Worm (Caenorhabditis elegans) whole organism, L3 larva: ENCODE results near the gene srx-116.

Source experiments
- R02D3.7 ChIP-seq: fragments of 150-350 bp; optimal IDR thresholded peaks from 2 replicates; lab custom pipeline; 2014; ENCODE audit warnings: missing biosample characterization, missing genetic modification characterization
- ZK546.5 ChIP-seq: sonication (generic microtip); optimal IDR thresholded peaks from 2 replicates; lab custom pipeline; 2017; ENCODE audit warnings: missing biosample characterization, missing genetic modification characterization
- ceh-28 ChIP-seq: fragments of 150-350 bp; optimal IDR thresholded peaks from 2 replicates; lab custom pipeline; 2014; ENCODE audit warnings: missing biosample characterization, missing genetic modification reagents, missing genetic modification characterization
- ceh-82 ChIP-seq: fragments of 150-350 bp; optimal IDR thresholded peaks from 2 replicates; lab custom pipeline; 2014; ENCODE audit warnings: missing biosample characterization, missing genetic modification characterization
- ceh-9 ChIP-seq: sonication (generic microtip); optimal IDR thresholded peaks from 2 replicates; lab custom pipeline; 2018; ENCODE audit warnings: missing biosample characterization, missing genetic modification characterization
- egl-27 ChIP-seq: sonication (generic microtip); optimal IDR thresholded peaks from 4 replicates; lab custom pipeline; 2017; ENCODE audit warnings: missing biosample characterization, missing genetic modification reagents, missing genetic modification characterization
- egl-5 ChIP-seq: fragments of 150-350 bp; optimal IDR thresholded peaks from 2 replicates; lab custom pipeline; 2017; ENCODE audit warnings: missing biosample characterization, missing genetic modification reagents, missing genetic modification characterization, inconsistent platforms
- elt-2 ChIP-seq: sonication (generic microtip); optimal IDR thresholded peaks from 2 replicates; lab custom pipeline; 2016; ENCODE audit warnings: missing genetic modification reagents, mild to moderate bottlenecking, missing genetic modification characterization, missing compliant biosample characterization
- eor-1 ChIP-seq, 2 experiments: fragments of 150-350 bp; optimal IDR thresholded peaks; 2 replicates each; lab custom pipeline; 2014 to 2018; ENCODE audit warnings: missing biosample characterization in 2 of 2, missing genetic modification characterization in 2 of 2
- fkh-10 ChIP-seq: sonication (generic microtip); optimal IDR thresholded peaks from 2 replicates; lab custom pipeline; 2017; ENCODE audit warnings: missing biosample characterization, missing genetic modification reagents, missing genetic modification characterization
- fos-1 ChIP-seq: fragments of 150-350 bp; optimal IDR thresholded peaks from 2 replicates; lab custom pipeline; 2014; ENCODE audit warnings: missing biosample characterization, missing genetic modification characterization
- hmg-11 ChIP-seq: sonication (generic microtip); optimal IDR thresholded peaks from 2 replicates; lab custom pipeline; 2016; ENCODE audit warnings: missing genetic modification characterization, missing compliant biosample characterization
- jun-1 ChIP-seq: fragments of 150-350 bp; optimal IDR thresholded peaks from 2 replicates; lab custom pipeline; 2014; ENCODE audit warnings: missing biosample characterization, missing genetic modification reagents, missing genetic modification characterization
- lin-15B ChIP-seq: fragments of 150-350 bp; optimal IDR thresholded peaks from 2 replicates; lab custom pipeline; 2014; ENCODE audit warnings: missing biosample characterization, missing genetic modification characterization
- lin-39 ChIP-seq: fragments of 150-350 bp; optimal IDR thresholded peaks from 2 replicates; lab custom pipeline; 2018; ENCODE audit warnings: missing biosample characterization, missing genetic modification reagents, missing genetic modification characterization
- lsy-12 ChIP-seq: sonication (generic microtip); optimal IDR thresholded peaks from 2 replicates; lab custom pipeline; 2016; ENCODE audit warnings: mild to moderate bottlenecking, missing genetic modification characterization, missing compliant biosample characterization
- mml-1 ChIP-seq: fragments of 150-350 bp; sonication (generic microtip); optimal IDR thresholded peaks from 3 replicates; lab custom pipeline; 2014; ENCODE audit warnings: missing biosample characterization, missing genetic modification characterization
- nfya-1 ChIP-seq: sonication (generic microtip); optimal IDR thresholded peaks from 2 replicates; lab custom pipeline; 2017; ENCODE audit warnings: missing genetic modification characterization, mild to moderate bottlenecking, missing compliant biosample characterization, antibody characterized with exemption, moderate library complexity; ENCODE audit not compliant: insufficient read depth
- nhr-11 ChIP-seq: fragments of 150-350 bp; optimal IDR thresholded peaks from 2 replicates; lab custom pipeline; 2014; ENCODE audit warnings: missing biosample characterization, missing genetic modification characterization
- nhr-12 ChIP-seq: fragments of 150-350 bp; optimal IDR thresholded peaks from 2 replicates; lab custom pipeline; 2014; ENCODE audit warnings: missing biosample characterization, missing genetic modification characterization
- nhr-23 ChIP-seq: fragments of 150-350 bp; optimal IDR thresholded peaks from 2 replicates; lab custom pipeline; 2014; ENCODE audit warnings: missing biosample characterization, missing genetic modification reagents, missing genetic modification characterization
- nhr-237 ChIP-seq: fragments of 150-350 bp; optimal IDR thresholded peaks from 2 replicates; lab custom pipeline; 2014; ENCODE audit warnings: missing biosample characterization, missing genetic modification characterization
- nhr-25 ChIP-seq: sonication (generic microtip); optimal IDR thresholded peaks from 2 replicates; lab custom pipeline; 2017; ENCODE audit warnings: missing biosample characterization, missing genetic modification characterization
- nhr-43 ChIP-seq: sonication (generic microtip); optimal IDR thresholded peaks from 2 replicates; lab custom pipeline; 2016; ENCODE audit warnings: mild to moderate bottlenecking, missing genetic modification characterization, missing compliant biosample characterization; ENCODE audit not compliant: poor library complexity, severe bottlenecking
- nhr-76 ChIP-seq: fragments of 150-350 bp; sonication (generic microtip); optimal IDR thresholded peaks from 5 replicates; lab custom pipeline; 2014; ENCODE audit warnings: missing biosample characterization, missing genetic modification characterization
- pha-4 ChIP-seq: fragments of 150-350 bp; optimal IDR thresholded peaks from 2 replicates; lab custom pipeline; 2014; ENCODE audit warnings: missing biosample characterization, missing genetic modification reagents, missing genetic modification characterization
- sea-2 ChIP-seq: fragments of 150-350 bp; sonication (generic microtip); optimal IDR thresholded peaks from 4 replicates; lab custom pipeline; 2014; ENCODE audit warnings: missing biosample characterization, missing genetic modification reagents, missing genetic modification characterization
- snpc-4 ChIP-seq: fragments of 150-350 bp; optimal IDR thresholded peaks from 2 replicates; lab custom pipeline; 2014; ENCODE audit warnings: missing biosample characterization, missing genetic modification characterization
- tbx-2 ChIP-seq: sonication (generic microtip); optimal IDR thresholded peaks from 2 replicates; lab custom pipeline; 2016; ENCODE audit warnings: mild to moderate bottlenecking, missing genetic modification characterization, missing compliant biosample characterization
- unc-62 ChIP-seq: fragments of 150-350 bp; sonication (generic microtip); optimal IDR thresholded peaks from 4 replicates; lab custom pipeline; 2014; ENCODE audit warnings: missing biosample characterization, missing genetic modification reagents, missing genetic modification characterization
- zag-1 ChIP-seq: fragments of 150-350 bp; optimal IDR thresholded peaks from 2 replicates; lab custom pipeline; 2014; ENCODE audit warnings: missing biosample characterization, missing genetic modification characterization
- ztf-11 ChIP-seq: fragments of 150-350 bp; optimal IDR thresholded peaks from 2 replicates; lab custom pipeline; 2014; ENCODE audit warnings: missing biosample characterization, missing genetic modification characterization

Gene srx-116

DNA sequence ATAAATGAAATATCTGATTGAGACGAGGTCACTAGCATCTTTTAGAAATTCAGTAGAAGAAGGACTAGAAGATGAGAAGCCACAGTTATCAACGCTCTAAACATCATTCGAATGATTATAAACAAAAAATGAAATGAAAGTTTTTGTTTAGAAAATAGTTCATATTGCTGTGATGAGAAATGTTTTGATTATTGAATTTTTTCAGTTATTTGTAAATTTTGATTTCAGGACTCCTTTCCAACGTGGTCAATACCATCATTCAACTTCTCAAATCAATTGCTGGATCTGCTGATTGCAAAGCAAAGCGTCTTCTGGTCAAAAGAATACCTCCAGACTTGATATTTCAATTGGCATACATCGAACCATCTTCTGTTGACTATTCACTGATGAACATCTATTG, 12.6 kb upstream of the srx-116 start, which contains the start of gene W05B10.6:
W05B10.6 (minus strand) TSS at position 101 of the 400 bp plus-strand sequence.
- TF ChIP-seq nfya-1 (tag; lab: Kevin White, UChicago): no peak
- TF ChIP-seq mml-1 (tag; lab: Kevin White, UChicago): no peak
- no peak for TF ChIP-seq snpc-4 (tag; lab: Kevin White, UChicago)
- no peak for TF ChIP-seq jun-1 (tag; lab: Kevin White, UChicago)
- TF ChIP-seq lin-15B: no peak
- TF ChIP-seq fos-1 (tag; lab: Kevin White, UChicago): no peak
- no peak for TF ChIP-seq ZK546.5 (tag; lab: Kevin White, UChicago)

DNA sequence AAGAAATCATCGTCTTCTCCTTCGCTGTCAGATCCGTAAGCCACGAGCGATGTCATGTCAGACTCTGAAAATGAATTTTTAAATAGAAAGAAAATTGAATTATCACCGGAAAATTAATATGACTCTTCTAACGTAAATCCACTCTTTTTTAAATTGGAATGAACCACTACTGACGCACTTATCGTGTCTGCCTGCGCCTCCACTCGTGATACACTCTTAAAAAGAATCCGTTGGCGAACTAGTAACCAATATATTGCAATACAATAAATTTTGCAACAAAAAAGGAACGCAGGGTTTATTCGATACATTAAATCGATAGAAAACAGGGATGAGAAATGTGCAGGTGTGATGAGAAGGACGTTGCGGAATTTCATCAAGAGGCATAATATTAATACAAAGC, 11.3 kb upstream of the srx-116 start, which contains the start of gene ccch-3:
ccch-3 (minus strand) TSS at position 262 of the 400 bp plus-strand sequence.
- peak; percentile 46 for TF ChIP-seq pha-4 (tag; lab: Kevin White, UChicago)
- peak; percentile 55 for TF ChIP-seq nhr-25 (tag; lab: Kevin White, UChicago)
- peak; percentile 27 for TF ChIP-seq tbx-2 (tag; lab: Kevin White, UChicago)
- TF ChIP-seq nhr-237 (tag; lab: Kevin White, UChicago): no peak
- TF ChIP-seq nhr-11 (tag; lab: Kevin White, UChicago): no peak
- peak; percentile 62 for TF ChIP-seq hmg-11 (tag; lab: Kevin White, UChicago)
- TF ChIP-seq lin-39 (tag; lab: Kevin White, UChicago): no peak
- peak; percentile 68 for TF ChIP-seq snpc-4 (tag; lab: Kevin White, UChicago)
- peak; percentile 23 for TF ChIP-seq elt-2 (tag; lab: Kevin White, UChicago)
- peak; percentile 4 for TF ChIP-seq lsy-12 (tag; lab: Kevin White, UChicago)
- no peak for TF ChIP-seq ZK546.5 (tag; lab: Kevin White, UChicago)
- peak; percentile 27 for TF ChIP-seq nhr-43 (tag; lab: Kevin White, UChicago)
- TF ChIP-seq lin-15B: peak; percentile 49
- no peak for TF ChIP-seq ztf-11
- TF ChIP-seq nfya-1 (tag; lab: Kevin White, UChicago): peak; percentile 55
- TF ChIP-seq fos-1 (tag; lab: Kevin White, UChicago): no peak
- no peak for TF ChIP-seq unc-62 (GFP tag; lab: Kevin White, UChicago)
- TF ChIP-seq nhr-76 (tag; lab: Kevin White, UChicago): no peak
- no peak for TF ChIP-seq ceh-28 (tag; lab: Kevin White, UChicago)
- TF ChIP-seq jun-1 (tag; lab: Kevin White, UChicago): no peak
- TF ChIP-seq nhr-23 (tag; lab: Kevin White, UChicago): peak; percentile 84
- TF ChIP-seq R02D3.7 (tag; lab: Kevin White, UChicago): peak; percentile 34

DNA sequence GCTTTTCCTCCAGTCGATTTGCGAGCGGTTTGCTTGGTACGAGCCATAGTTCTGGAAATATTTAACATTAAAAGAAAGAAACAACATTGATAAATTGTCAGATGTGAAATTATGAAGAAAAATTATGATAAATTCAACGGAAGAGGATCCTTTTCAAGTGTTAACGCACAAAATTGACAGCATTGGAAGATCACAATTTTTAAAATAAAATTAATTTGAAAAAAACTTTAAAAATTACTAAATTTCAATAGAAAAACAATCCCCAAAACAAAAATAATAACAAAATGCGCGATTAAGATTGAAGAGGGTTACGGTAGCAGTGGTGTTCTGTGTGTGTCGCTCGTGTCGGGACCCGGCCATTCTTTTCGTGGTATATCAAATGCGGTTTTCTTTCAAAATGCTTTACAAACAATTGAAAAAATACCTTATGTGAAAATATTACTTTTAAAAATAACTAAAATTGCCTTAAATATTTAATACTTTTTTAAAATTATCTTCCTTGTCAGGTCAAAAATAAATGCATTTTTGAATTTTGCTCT, 10.4 kb upstream of the srx-116 start, which contains the start of gene his-74:
his-74 (minus strand) TSS at position 51 of the 539 bp plus-strand sequence.
- TF ChIP-seq pha-4 (tag; lab: Kevin White, UChicago) (no peak), zag-1 (tag; lab: Kevin White, UChicago) (no peak), R02D3.7 (tag; lab: Kevin White, UChicago) (no peak), ceh-9 (tag; lab: Kevin White, UChicago) (no peak), ZK546.5 (tag; lab: Kevin White, UChicago) (no peak), egl-5 (tag; lab: Kevin White, UChicago) (no peak), eor-1 (tag; optimal IDR thresholded peaks at IDR 0.05; lab: Kevin White, UChicago) (no peak), tbx-2 (tag; lab: Kevin White, UChicago) (no peak), nhr-12 (tag; lab: Kevin White, UChicago) (no peak), snpc-4 (tag; lab: Kevin White, UChicago) (no peak), fkh-10 (no peak), ceh-82 (tag; lab: Kevin White, UChicago) (no peak)

DNA sequence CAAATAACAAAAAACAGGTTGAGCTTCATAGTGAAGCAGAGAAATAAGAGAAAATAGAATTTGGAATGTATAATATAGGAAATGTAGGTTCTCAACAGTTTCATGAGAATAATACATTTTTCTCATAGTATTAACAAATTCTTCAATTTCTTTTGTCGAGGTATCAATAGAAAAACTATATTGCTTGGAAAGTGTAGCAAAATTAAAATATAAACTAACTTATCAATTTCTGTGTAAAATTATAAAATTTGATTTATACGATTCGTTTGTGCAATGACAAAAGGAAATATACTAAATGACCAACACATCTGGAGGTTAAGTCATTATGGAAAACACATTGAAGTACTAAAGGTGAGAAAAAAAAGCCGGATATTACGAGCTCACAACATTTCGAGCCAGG, 9.1 kb upstream of the srx-116 start, which contains the start of gene W05B10.3:
W05B10.3 (minus strand) TSS at position 101 of the 400 bp plus-strand sequence.
- no peak for TF ChIP-seq mml-1 (tag; lab: Kevin White, UChicago)
- TF ChIP-seq ZK546.5 (tag; lab: Kevin White, UChicago): no peak
- TF ChIP-seq egl-27 (tag; lab: Kevin White, UChicago): no peak
- no peak for TF ChIP-seq elt-2 (tag; lab: Kevin White, UChicago)
- no peak for TF ChIP-seq R02D3.7 (tag; lab: Kevin White, UChicago)

DNA sequence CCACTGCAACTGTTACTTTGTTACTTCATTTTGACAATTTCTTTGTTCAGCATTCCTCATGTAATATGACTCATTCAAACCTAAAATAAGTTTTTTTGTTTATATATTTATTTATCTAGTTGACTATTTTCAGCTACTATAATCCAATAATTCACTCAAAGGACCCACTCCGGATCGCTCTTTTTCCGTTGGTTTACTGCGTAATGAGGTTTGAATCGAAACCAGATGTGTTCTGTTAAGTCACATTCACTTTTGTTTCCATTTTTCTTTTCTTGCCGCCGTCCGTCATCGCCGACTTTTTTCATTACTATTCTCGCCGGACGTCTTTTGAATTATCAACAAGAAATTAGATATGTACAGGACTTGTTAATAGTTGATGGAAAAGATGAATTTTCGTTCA, 7.3 kb upstream of the srx-116 start:
- TF ChIP-seq lin-39 (tag; lab: Kevin White, UChicago): no peak
- no peak for TF ChIP-seq ceh-9 (tag; lab: Kevin White, UChicago)
- no peak for TF ChIP-seq eor-1 (tag; optimal IDR thresholded peaks at IDR 0.05; lab: Kevin White, UChicago)
- TF ChIP-seq ztf-11: no peak
- no peak for TF ChIP-seq nfya-1 (tag; lab: Kevin White, UChicago)
- TF ChIP-seq fkh-10: no peak
- TF ChIP-seq sea-2 (GFP tag; lab: Kevin White, UChicago): no peak
- no peak for TF ChIP-seq nhr-237 (tag; lab: Kevin White, UChicago)
- no peak for TF ChIP-seq ZK546.5 (tag; lab: Kevin White, UChicago)
